Worm (Caenorhabditis elegans) whole organism, L1 larva: ENCODE data around the gene C14B9.3.

Source experiments
- alr-1 ChIP-seq: fragments of 200-800 bp; sonication (Bioruptor generic); optimal IDR thresholded peaks from 2 replicates; lab custom pipeline; 2018; ENCODE audit warnings: borderline replicate concordance, mild to moderate bottlenecking, missing genetic modification characterization, missing compliant biosample characterization
- aly-2 ChIP-seq: fragments of 150-350 bp; optimal IDR thresholded peaks from 2 replicates; lab custom pipeline; 2014; ENCODE audit warnings: missing biosample characterization, missing genetic modification characterization
- egl-27 ChIP-seq, 2 experiments: fragments of 150-350 bp in 1 of 2; sonication (generic microtip); optimal IDR thresholded peaks; 3 replicates each; lab custom pipeline; 2017 to 2018; ENCODE audit warnings: missing biosample characterization in 2 of 2, missing genetic modification characterization in 2 of 2, missing genetic modification reagents in 2 of 2
- fkh-8 ChIP-seq: sonication (generic microtip); optimal IDR thresholded peaks from 2 replicates; lab custom pipeline; 2016; ENCODE audit warnings: mild to moderate bottlenecking, missing genetic modification characterization, missing compliant biosample characterization
- lin-15B ChIP-seq: fragments of 150-350 bp; sonication (generic microtip); optimal IDR thresholded peaks from 3 replicates; lab custom pipeline; 2014; ENCODE audit warnings: missing biosample characterization, missing genetic modification characterization
- nhr-12 ChIP-seq: sonication (generic microtip); optimal IDR thresholded peaks from 2 replicates; lab custom pipeline; 2017; ENCODE audit warnings: missing biosample characterization, missing genetic modification characterization
- pqm-1 ChIP-seq: sonication (generic microtip); optimal IDR thresholded peaks from 3 replicates; lab custom pipeline; 2017; ENCODE audit warnings: missing biosample characterization, missing genetic modification characterization
- snpc-4 ChIP-seq: fragments of 150-350 bp; optimal IDR thresholded peaks from 2 replicates; lab custom pipeline; 2014; ENCODE audit warnings: missing biosample characterization, missing genetic modification characterization
- sup-37 ChIP-seq: fragments of 200-800 bp; sonication (Bioruptor generic); optimal IDR thresholded peaks from 2 replicates; lab custom pipeline; 2018; ENCODE audit warnings: mild to moderate bottlenecking, missing genetic modification characterization, missing compliant biosample characterization
- ztf-4 ChIP-seq: fragments of 150-350 bp; optimal IDR thresholded peaks from 2 replicates; lab custom pipeline; 2014; ENCODE audit warnings: missing biosample characterization, missing genetic modification characterization

- TF ChIP-seq pqm-1 (tag; lab: Kevin White, UChicago), result no peak
- TF ChIP-seq snpc-4 (tag; lab: Kevin White, UChicago), result peak; percentile 9
- no peak for TF ChIP-seq lin-15B (tag; lab: Kevin White, UChicago)
- TF ChIP-seq sup-37 (GFP tag; lab: Kevin White, UChicago), result no peak
- TF ChIP-seq alr-1, result no peak
- TF ChIP-seq fkh-8, result peak; percentile 38
- no peak for TF ChIP-seq nhr-12 (tag; lab: Kevin White, UChicago)
- no peak for TF ChIP-seq egl-27 (tag; optimal IDR thresholded peaks at IDR 0.05; lab: Kevin White, UChicago)
- TF ChIP-seq ztf-4, result no peak
- TF ChIP-seq aly-2 (tag; lab: Kevin White, UChicago), result peak; percentile 70
Measured at ce11 chrIII:8085355-8085754, 23.2 kb upstream of the C14B9.3 start, which contains the start of the genes K06H7.7 and grp-1.
